Fruit fly (Drosophila melanogaster): Measurements from ENCODE around the gene D19B.
A peak's percentile ranks its signal among the peaks of the same experiment; 100 is the strongest.

The D19B gene

dm6 chr3L:6218517-6219155 lies 33.9 kb upstream of the D19B start (continued):
- TF ChIP-seq zen2 (GFP tag; IDR thresholded peaks at IDR 0.05; ENCODE audit: partially characterized antibody) (peak; percentile 55; the same call in 1 of the 3 replicates), Side (GFP tag; optimal IDR thresholded peaks at IDR 0.05) (no peak), tll (GFP tag; optimal IDR thresholded peaks at IDR 0.05) (no peak), al (GFP tag; IDR thresholded peaks at IDR 0.05) (no peak), mld (GFP tag; IDR thresholded peaks at IDR 0.05; ENCODE audit: partially characterized antibody) (no peak), CG6765 (GFP tag; optimal IDR thresholded peaks at IDR 0.05) (no peak), CG4360 (GFP tag; IDR thresholded peaks at IDR 0.05) (no peak), az2 (GFP tag; optimal IDR thresholded peaks at IDR 0.05) (no peak), Spps (tag; optimal IDR thresholded peaks at IDR 0.05) (no peak), yki (optimal IDR thresholded peaks at IDR 0.05) (no peak), MESR4 (GFP tag; optimal IDR thresholded peaks at IDR 0.05) (no peak), kni (GFP tag; optimal IDR thresholded peaks at IDR 0.05) (peak; percentile 40), CG11247 (GFP tag; IDR thresholded peaks at IDR 0.05) (no peak), Sry-β (GFP tag; optimal IDR thresholded peaks at IDR 0.05) (no peak), CG12659 (GFP tag; optimal IDR thresholded peaks at IDR 0.05) (no peak), CG17912 (GFP tag; optimal IDR thresholded peaks at IDR 0.05) (peak; percentile 13), Atf-2 (GFP tag; optimal IDR thresholded peaks at IDR 0.05) (no peak), dan (GFP tag; IDR thresholded peaks at IDR 0.05) (no peak), Kr (GFP tag; optimal IDR thresholded peaks at IDR 0.05) (no peak), CG5180 (GFP tag; optimal IDR thresholded peaks at IDR 0.05) (peak; percentile 3), Hsf (GFP tag; optimal IDR thresholded peaks at IDR 0.05) (no peak), pum (GFP tag; optimal IDR thresholded peaks at IDR 0.05) (no peak), E2f1 (GFP tag; IDR thresholded peaks at IDR 0.05) (no peak), CG16863 (GFP tag; optimal IDR thresholded peaks at IDR 0.05) (no peak), CG9797 (GFP tag; optimal IDR thresholded peaks at IDR 0.05) (no peak), CG12219 (GFP tag; optimal IDR thresholded peaks at IDR 0.05) (peak; percentile 30), CG11560 (tag; IDR thresholded peaks at IDR 0.05) (no peak), CG13624 (GFP tag; optimal IDR thresholded peaks at IDR 0.05) (no peak), ssp (GFP tag; IDR thresholded peaks at IDR 0.05) (no peak), CG17829 (tag; optimal IDR thresholded peaks at IDR 0.05) (no peak), H15 (GFP tag; IDR thresholded peaks at IDR 0.05) (no peak), dm (GFP tag; optimal IDR thresholded peaks at IDR 0.05) (no peak), Med (GFP tag) (peak; percentile 31), CG4282 (GFP tag; optimal IDR thresholded peaks at IDR 0.05) (no peak), Hr3 (GFP tag; optimal IDR thresholded peaks at IDR 0.05) (no peak), CG12104 (GFP tag; optimal IDR thresholded peaks at IDR 0.05) (no peak), CG31224 (GFP tag; IDR thresholded peaks at IDR 0.05) (no peak), CG7271 (tag; optimal IDR thresholded peaks at IDR 0.05) (no peak), CG8924 (tag; optimal IDR thresholded peaks at IDR 0.05) (no peak), p53 (GFP tag; optimal IDR thresholded peaks at IDR 0.05) (no peak), CG4328 (GFP tag; optimal IDR thresholded peaks at IDR 0.05) (no peak), unpg (GFP tag; optimal IDR thresholded peaks at IDR 0.05) (peak; percentile 37), abd-A (tag; optimal IDR thresholded peaks at IDR 0.05) (no peak), sima (GFP tag; optimal IDR thresholded peaks at IDR 0.05) (no peak), CG2875 (GFP tag; optimal IDR thresholded peaks at IDR 0.05) (peak; percentile 1), CG32532 (GFP tag; IDR thresholded peaks at IDR 0.05) (no peak; the same call in 1 of the 2 replicates), unc-4 (GFP tag; IDR thresholded peaks at IDR 0.05; ENCODE audit: partially characterized antibody) (peak; percentile 33), wek (GFP tag; optimal IDR thresholded peaks at IDR 0.05) (no peak), CG14014 (GFP tag; IDR thresholded peaks at IDR 0.05) (no peak), salm (tag; optimal IDR thresholded peaks at IDR 0.05) (no peak), CG12236 (GFP tag; optimal IDR thresholded peaks at IDR 0.05) (no peak)

Data from whole organism, embryonic.